Fruit fly (Drosophila melanogaster): ENCODE measurements around the gene TBC1D16.

DNA sequence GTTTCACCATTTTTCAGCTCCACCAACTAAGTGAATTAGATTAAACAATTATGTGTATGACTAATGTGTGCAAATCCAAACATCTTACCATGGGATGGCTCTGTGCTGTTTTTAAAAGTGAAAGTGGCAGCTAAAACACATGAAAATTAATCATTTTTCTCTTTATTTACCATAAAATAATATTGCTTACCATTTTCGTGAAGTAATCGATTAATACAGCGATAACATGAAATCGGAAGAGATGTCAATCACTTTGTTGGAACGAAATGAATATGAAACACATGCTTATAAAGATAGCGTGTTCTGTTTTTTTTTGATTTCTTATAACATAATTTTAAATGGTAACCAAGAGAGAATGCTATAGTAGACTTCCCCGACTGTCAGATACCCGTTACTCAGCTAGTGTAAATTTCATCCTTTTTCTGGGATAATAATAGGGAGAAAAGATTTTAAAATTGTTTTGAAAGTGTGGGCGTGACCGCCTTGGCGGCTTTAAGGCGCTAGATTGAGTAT lies 31.6 kb downstream of the TBC1D16 start:
- TF ChIP-seq CG4496 (GFP tag; IDR thresholded peaks at IDR 0.05) (no peak), Snoo (tag; optimal IDR thresholded peaks at IDR 0.05) (no peak), fd96Ca (GFP tag; IDR thresholded peaks at IDR 0.05) (no peak), EcR (GFP tag; optimal IDR thresholded peaks at IDR 0.05) (no peak), Pif1A (GFP tag; optimal IDR thresholded peaks at IDR 0.05) (no peak), CG32121 (GFP tag; IDR thresholded peaks at IDR 0.05) (no peak), D1 (tag; optimal IDR thresholded peaks at IDR 0.05) (no peak), CG12605 (GFP tag; IDR thresholded peaks at IDR 0.05) (no peak)

Measured in whole organism, pupa.